Fruit fly (Drosophila melanogaster) whole organism, embryonic: Measurements from ENCODE around the gene Gk1.

Experiments used
- Aef1 ChIP-seq: fragments of 200-800 bp; sonication (Bioruptor generic); IDR thresholded peaks from 3 replicates; pipeline ENCODE4 v1.3.6; 2022; ENCODE audit warnings: missing biosample characterization, missing genetic modification characterization
- Awh ChIP-seq: fragments of 200-800 bp; sonication (Bioruptor generic); IDR thresholded peaks from 2 replicates; pipeline ENCODE4, ENCODE4 v1.3.6; 2022; ENCODE audit warnings: missing biosample characterization, missing genetic modification characterization
- BEAF-32 ChIP-seq: fragments of 200-800 bp; sonication (Bioruptor generic); optimal IDR thresholded peaks from 3 replicates; lab custom pipeline; 2017; ENCODE audit warnings: missing biosample characterization, missing genetic modification characterization, mild to moderate bottlenecking, moderate library complexity, missing genetic modification reagents
- CG10209 ChIP-seq: fragments of 200-800 bp; sonication (Bioruptor generic); optimal IDR thresholded peaks from 3 replicates; lab custom pipeline; 2017; ENCODE audit warnings: missing biosample characterization, mild to moderate bottlenecking, missing genetic modification characterization, missing genetic modification reagents
- CG10366 ChIP-seq: fragments of 200-800 bp; sonication (Bioruptor generic); IDR thresholded peaks from 2 replicates; pipeline ENCODE4 v1.3.6; 2022; ENCODE audit warnings: missing biosample characterization, missing genetic modification characterization
- CG12299 ChIP-seq: fragments of 200-800 bp; sonication (Bioruptor generic); optimal IDR thresholded peaks from 2 replicates; lab custom pipeline; 2018; ENCODE audit warnings: missing biosample characterization, mild to moderate bottlenecking, missing genetic modification characterization
- CG14441 ChIP-seq: fragments of 200-800 bp; sonication (Bioruptor generic); IDR thresholded peaks from 2 replicates; pipeline ENCODE4 v1.3.6; 2022; ENCODE audit warnings: missing biosample characterization, missing genetic modification characterization
- CG14710 ChIP-seq: fragments of 200-800 bp; sonication (Bioruptor generic); optimal IDR thresholded peaks from 3 replicates; lab custom pipeline; 2019; ENCODE audit warnings: missing biosample characterization, mild to moderate bottlenecking, missing genetic modification characterization, moderate library complexity
- CG15269 ChIP-seq: fragments of 200-800 bp; sonication (Bioruptor generic); optimal IDR thresholded peaks from 2 replicates; lab custom pipeline; 2018; ENCODE audit warnings: missing biosample characterization, mild to moderate bottlenecking, missing genetic modification characterization, moderate library complexity
- CG15514 ChIP-seq: fragments of 200-800 bp; sonication (Bioruptor generic); optimal IDR thresholded peaks from 3 replicates; lab custom pipeline; 2017; ENCODE audit warnings: missing biosample characterization, missing genetic modification characterization, mild to moderate bottlenecking, moderate library complexity, missing genetic modification reagents
- CG18011 ChIP-seq: fragments of 200-800 bp; sonication (Bioruptor generic); optimal IDR thresholded peaks from 2 replicates; lab custom pipeline; 2017; ENCODE audit warnings: missing biosample characterization, missing genetic modification characterization, mild to moderate bottlenecking, moderate library complexity, missing genotype
- CG30431 ChIP-seq: fragments of 200-800 bp; sonication (Bioruptor generic); optimal IDR thresholded peaks from 2 replicates; lab custom pipeline; 2017; ENCODE audit warnings: missing biosample characterization, missing genetic modification characterization
- CG4617 ChIP-seq: fragments of 200-800 bp; sonication (Bioruptor generic); optimal IDR thresholded peaks from 3 replicates; lab custom pipeline; 2016; ENCODE audit warnings: missing biosample characterization, missing genetic modification characterization, borderline replicate concordance
- CG4820 ChIP-seq: fragments of 200-800 bp; sonication (Bioruptor generic); optimal IDR thresholded peaks from 3 replicates; lab custom pipeline; 2016; ENCODE audit warnings: missing biosample characterization, missing genetic modification characterization
- CG6254 ChIP-seq: fragments of 200-800 bp; sonication (Bioruptor generic); optimal IDR thresholded peaks from 3 replicates; lab custom pipeline; 2017; ENCODE audit warnings: mild to moderate bottlenecking, missing biosample characterization, missing genetic modification reagents, missing genetic modification characterization
- CG6689 ChIP-seq: fragments of 200-800 bp; sonication (Bioruptor generic); IDR thresholded peaks from 2 replicates; pipeline ENCODE4 v1.3.6; 2022; ENCODE audit warnings: missing biosample characterization, missing genetic modification characterization
- CG8290 ChIP-seq, 3 experiments: fragments of 200-800 bp; sonication (Bioruptor generic); optimal IDR thresholded peaks; 2 replicates each; lab custom pipeline; 2016 to 2019; ENCODE audit warnings: missing biosample characterization in 3 of 3, missing genetic modification characterization in 3 of 3, mild to moderate bottlenecking in 2 of 3, moderate library complexity in 1 of 3
- CG8924 ChIP-seq: fragments of 200-800 bp; optimal IDR thresholded peaks from 3 replicates; lab custom pipeline; 2019; ENCODE audit warnings: missing biosample characterization, mild to moderate bottlenecking, missing genetic modification characterization, moderate library complexity
- CoRest ChIP-seq: fragments of 200-800 bp; sonication (Bioruptor generic); optimal IDR thresholded peaks from 3 replicates; lab custom pipeline; 2018; ENCODE audit warnings: missing biosample characterization, mild to moderate bottlenecking, missing genetic modification characterization, moderate library complexity
- Dip2 ChIP-seq: fragments of 200-800 bp; sonication (Bioruptor generic); IDR thresholded peaks from 2 replicates; pipeline ENCODE4 v1.3.6; 2022; ENCODE audit warnings: missing biosample characterization, missing genetic modification characterization
- Dll ChIP-seq: fragments of 200-800 bp; sonication (Bioruptor generic); IDR thresholded peaks from 4 replicates; pipeline ENCODE4 v1.3.6; 2022; ENCODE audit warnings: missing biosample characterization, missing genetic modification characterization; ENCODE audit not compliant: partially characterized antibody
- Dp ChIP-seq: fragments of 200-800 bp; sonication (Bioruptor generic); optimal IDR thresholded peaks from 2 replicates; lab custom pipeline; 2018; ENCODE audit warnings: missing biosample characterization, mild to moderate bottlenecking, missing genetic modification characterization, moderate library complexity
- Fer2 ChIP-seq: fragments of 200-800 bp; sonication (Bioruptor generic); optimal IDR thresholded peaks from 2 replicates; lab custom pipeline; 2018; ENCODE audit warnings: missing biosample characterization, mild to moderate bottlenecking, missing genetic modification characterization, moderate library complexity
- HLH54F ChIP-seq: fragments of 200-800 bp; sonication (Bioruptor generic); optimal IDR thresholded peaks from 3 replicates; lab custom pipeline; 2016; ENCODE audit warnings: missing biosample characterization, missing genetic modification characterization
- Hmx ChIP-seq: fragments of 200-800 bp; sonication (Bioruptor generic); optimal IDR thresholded peaks from 2 replicates; lab custom pipeline; 2016; ENCODE audit warnings: missing biosample characterization, missing genetic modification characterization
- Max ChIP-seq: fragments of 200-800 bp; sonication (Bioruptor generic); optimal IDR thresholded peaks from 2 replicates; lab custom pipeline; 2016; ENCODE audit warnings: missing biosample characterization, mild to moderate bottlenecking, missing genetic modification characterization
- NFAT ChIP-seq: fragments of 200-800 bp; sonication (Bioruptor generic); IDR thresholded peaks from 2 replicates; pipeline ENCODE4 v1.3.6; 2022; ENCODE audit warnings: missing biosample characterization, missing genetic modification characterization
- Nf-YC ChIP-seq: fragments of 200-800 bp; optimal IDR thresholded peaks from 3 replicates; lab custom pipeline; 2019; ENCODE audit warnings: missing biosample characterization, mild to moderate bottlenecking, missing genetic modification characterization, moderate library complexity
- Rfx ChIP-seq: fragments of 200-800 bp; sonication (Bioruptor generic); IDR thresholded peaks from 2 replicates; pipeline ENCODE4 v1.3.6; 2022; ENCODE audit warnings: missing biosample characterization, missing genetic modification characterization
- Sin3A ChIP-seq: fragments of >200 bp; optimal IDR thresholded peaks from 2 replicates; lab custom pipeline; 2018
- Sry-δ ChIP-seq: fragments of 200-800 bp; sonication (Bioruptor generic); optimal IDR thresholded peaks from 2 replicates; lab custom pipeline; 2016; ENCODE audit warnings: missing biosample characterization, missing genetic modification characterization
- Stat92E ChIP-seq, 3 experiments: fragments of >200 bp in 2 of 3; fragments of 200-800 bp in 1 of 3; sonication (Bioruptor generic) in 1 of 3; optimal IDR thresholded peaks; 2 replicates each; lab custom pipeline; 2017 to 2019; ENCODE audit warnings: missing biosample characterization in 3 of 3, missing genetic modification characterization in 3 of 3, mild to moderate bottlenecking in 1 of 3, moderate library complexity in 1 of 3
- br ChIP-seq: fragments of >200 bp; optimal IDR thresholded peaks from 2 replicates; lab custom pipeline; 2017
- croc ChIP-seq: fragments of 200-800 bp; sonication (Bioruptor generic); conservative IDR thresholded peaks from 3 replicates; pipeline ENCODE4 v1.3.6; 2022; ENCODE audit warnings: missing biosample characterization, missing genetic modification characterization
- exex ChIP-seq: fragments of 200-800 bp; sonication (Bioruptor generic); optimal IDR thresholded peaks from 4 replicates; lab custom pipeline; 2018; ENCODE audit warnings: missing biosample characterization, mild to moderate bottlenecking, missing genetic modification characterization, moderate library complexity
- ftz-f1 ChIP-seq: fragments of 200-800 bp; sonication (Bioruptor generic); optimal IDR thresholded peaks from 2 replicates; lab custom pipeline; 2016; ENCODE audit warnings: missing biosample characterization, missing genetic modification characterization
- gcm ChIP-seq: fragments of 200-800 bp; sonication (Bioruptor generic); optimal IDR thresholded peaks from 2 replicates; lab custom pipeline; 2019; ENCODE audit warnings: missing biosample characterization, mild to moderate bottlenecking, missing genetic modification characterization, moderate library complexity
- gsb-n ChIP-seq: fragments of 200-800 bp; sonication (Bioruptor generic); optimal IDR thresholded peaks from 3 replicates; lab custom pipeline; 2018; ENCODE audit warnings: missing biosample characterization, mild to moderate bottlenecking, missing genetic modification characterization
- hb ChIP-seq: fragments of 200-800 bp; sonication (Bioruptor generic); IDR thresholded peaks from 3 replicates; pipeline ENCODE4 v1.3.6; 2022; ENCODE audit warnings: missing biosample characterization, missing genetic modification characterization; ENCODE audit not compliant: partially characterized antibody
- mirr ChIP-seq: fragments of 200-800 bp; sonication (Bioruptor generic); optimal IDR thresholded peaks from 3 replicates; lab custom pipeline; 2018; ENCODE audit warnings: missing biosample characterization, mild to moderate bottlenecking, missing genetic modification characterization
- prd ChIP-seq, 3 experiments: fragments of >200 bp in 2 of 3; fragments of 200-800 bp in 1 of 3; sonication (Bioruptor generic) in 1 of 3; optimal IDR thresholded peaks in 2 of 3; IDR thresholded peaks in 1 of 3; 2 replicates in 2 of 3; 3 replicates in 1 of 3; pipeline versions ENCODE4 v1.3.6 to Lab custom; 2017 to 2022; ENCODE audit warnings: missing biosample characterization in 1 of 3, missing genetic modification characterization in 1 of 3
- pzg ChIP-seq: fragments of 200-800 bp; sonication (Bioruptor generic); optimal IDR thresholded peaks from 3 replicates; lab custom pipeline; 2018; ENCODE audit warnings: missing biosample characterization, mild to moderate bottlenecking, missing genetic modification characterization, moderate library complexity
- row ChIP-seq: fragments of 200-800 bp; sonication (Bioruptor generic); IDR thresholded peaks from 3 replicates; pipeline ENCODE4 v1.3.6; 2022; ENCODE audit warnings: missing biosample characterization, missing genetic modification characterization
- sd ChIP-seq: fragments of 200-800 bp; sonication (Bioruptor generic); optimal IDR thresholded peaks from 3 replicates; lab custom pipeline; 2018; ENCODE audit warnings: missing biosample characterization, mild to moderate bottlenecking, missing genetic modification characterization, moderate library complexity
- stwl ChIP-seq: fragments of 200-800 bp; sonication (Bioruptor generic); optimal IDR thresholded peaks from 3 replicates; lab custom pipeline; 2018; ENCODE audit warnings: missing biosample characterization, mild to moderate bottlenecking, missing genetic modification characterization, moderate library complexity
- z ChIP-seq: fragments of 200-800 bp; sonication (Bioruptor generic); IDR thresholded peaks from 3 replicates; pipeline ENCODE4 v1.3.6; 2022; ENCODE audit warnings: missing biosample characterization, missing genetic modification characterization
- zf30C ChIP-seq: fragments of 200-800 bp; sonication (Bioruptor generic); optimal IDR thresholded peaks from 3 replicates; lab custom pipeline; 2018; ENCODE audit warnings: missing biosample characterization, mild to moderate bottlenecking, missing genetic modification characterization

Gk1 gene

dm6 chr3L:211200-211599, 5.6 kb upstream of the Gk1 start, which contains the start of gene Prp4k (continued):
- TF ChIP-seq CG12299 (tag; lab: Kevin White, UChicago) (no peak), Dll (GFP tag; lab: Robert Waterston, UW) (0 out of 4 replicates have a peak, but pooled peaks have one; percentile 33), CG4617 (GFP tag; lab: Kevin White, UChicago) (peak; percentile 87), CG15514 (peak; percentile 39)

- TF ChIP-seq CG18011 (GFP tag; lab: Kevin White, UChicago), result no peak
- TF ChIP-seq Max, result no peak
- no peak for TF ChIP-seq br (lab: Kevin White, UChicago)
- TF ChIP-seq Dip2, result no peak
- no peak for TF ChIP-seq croc (GFP tag; lab: Robert Waterston, UW)
- peak; percentile 8 for TF ChIP-seq exex
- no peak for TF ChIP-seq gcm (GFP tag; lab: Kevin White, UChicago)
- no peak for TF ChIP-seq CG8290 (GFP tag; optimal IDR thresholded peaks at IDR 0.05; lab: Kevin White, UChicago)
- TF ChIP-seq CG8290 (tag; optimal IDR thresholded peaks at IDR 0.05; lab: Kevin White, UChicago), result peak in 1 of 2 experiments; percentile 17
- TF ChIP-seq Hmx (GFP tag; lab: Kevin White, UChicago), result no peak
- no peak for TF ChIP-seq CG10366 (GFP tag; lab: Robert Waterston, UW)
- no peak for TF ChIP-seq CG14441 (GFP tag; lab: Robert Waterston, UW)
- no peak for TF ChIP-seq Fer2
- no peak for TF ChIP-seq Aef1 (GFP tag; lab: Robert Waterston, UW)
- no peak for TF ChIP-seq CG15269 (tag; lab: Kevin White, UChicago)
- TF ChIP-seq NFAT (GFP tag; lab: Robert Waterston, UW), result peak; percentile 45; the same call in 1 of the 2 replicates
- no peak for TF ChIP-seq ftz-f1
- TF ChIP-seq z (GFP tag; lab: Robert Waterston, UW), result no peak
- TF ChIP-seq CoRest (tag; lab: Kevin White, UChicago), result no peak
- TF ChIP-seq Sin3A (lab: Kevin White, UChicago), result peak; percentile 31
- TF ChIP-seq sd (tag; lab: Kevin White, UChicago), result no peak
- peak; percentile 65 for TF ChIP-seq pzg (GFP tag; lab: Kevin White, UChicago)
- peak; percentile 48; the same call in 1 of the 3 replicates for TF ChIP-seq row
- TF ChIP-seq BEAF-32, result peak; percentile 6
- no peak for TF ChIP-seq Sry-δ
- TF ChIP-seq CG30431 (GFP tag; lab: Kevin White, UChicago), result no peak
- no peak for TF ChIP-seq CG8924 (tag; lab: Kevin White, UChicago)
- TF ChIP-seq hb (GFP tag; lab: Robert Waterston, UW), result no peak
- TF ChIP-seq prd (optimal IDR thresholded peaks at IDR 0.05; lab: Kevin White, UChicago), result no peak
- no peak for TF ChIP-seq prd (GFP tag; IDR thresholded peaks at IDR 0.05; lab: Robert Waterston, UW)
- no peak for TF ChIP-seq Awh (GFP tag; lab: Robert Waterston, UW)
- TF ChIP-seq zf30C (GFP tag; lab: Kevin White, UChicago), result no peak
- TF ChIP-seq gsb-n (tag; lab: Kevin White, UChicago), result no peak
- TF ChIP-seq CG4820, result peak; percentile 87
- no peak for TF ChIP-seq Nf-YC (tag; lab: Kevin White, UChicago)
- TF ChIP-seq stwl (tag; lab: Kevin White, UChicago), result peak; percentile 31
- TF ChIP-seq Stat92E (GFP tag; optimal IDR thresholded peaks at IDR 0.05; lab: Kevin White, UChicago), result no peak
- TF ChIP-seq CG6254 (GFP tag; lab: Kevin White, UChicago), result no peak
- TF ChIP-seq CG14710 (tag; lab: Kevin White, UChicago), result peak; percentile 100
- no peak for TF ChIP-seq CG10209
- peak; percentile 10 for TF ChIP-seq mirr (GFP tag; lab: Kevin White, UChicago)
- peak; percentile 56 for TF ChIP-seq Dp
- no peak for TF ChIP-seq Rfx (GFP tag; lab: Robert Waterston, UW)
- TF ChIP-seq HLH54F (GFP tag; lab: Kevin White, UChicago), result no peak
- TF ChIP-seq CG6689 (GFP tag; lab: Robert Waterston, UW), result no peak
Observed at dm6 chr3L:203536-204135, 2.0 kb downstream of the Gk1 start, which contains the start of gene NitFhit. Gene NitFhit (plus strand): TSS chr3L:203730.
